Worm (Caenorhabditis elegans) whole organism, late embryonic: Measurements from ENCODE around the gene F49E10.4.

Experiments used
- ceh-18 ChIP-seq: sonication (generic microtip); optimal IDR thresholded peaks from 2 replicates; lab custom pipeline; 2016; ENCODE audit warnings: missing genetic modification characterization, missing compliant biosample characterization
- ceh-45 ChIP-seq: fragments of 200-800 bp; sonication (Bioruptor generic); IDR thresholded peaks from 2 replicates; pipeline ENCODE4 v1.3.6; 2022; ENCODE audit warnings: missing genetic modification reagents, missing genetic modification characterization, missing compliant biosample characterization
- fkh-10 ChIP-seq: fragments of 150-350 bp; optimal IDR thresholded peaks from 2 replicates; lab custom pipeline; 2014; ENCODE audit warnings: missing biosample characterization, missing genetic modification reagents, missing genetic modification characterization
- nhr-11 ChIP-seq: fragments of 150-350 bp; optimal IDR thresholded peaks from 2 replicates; lab custom pipeline; 2014; ENCODE audit warnings: missing biosample characterization, missing genetic modification characterization
- pha-4 ChIP-seq: fragments of 150-350 bp; optimal IDR thresholded peaks from 2 replicates; lab custom pipeline; 2018; ENCODE audit warnings: missing biosample characterization, missing genetic modification reagents, missing genetic modification characterization
- sox-4 ChIP-seq: sonication (generic microtip); optimal IDR thresholded peaks from 2 replicates; lab custom pipeline; 2017; ENCODE audit warnings: mild to moderate bottlenecking, missing genetic modification characterization, inconsistent platforms, missing compliant biosample characterization
- unc-55 ChIP-seq: sonication (generic microtip); optimal IDR thresholded peaks from 2 replicates; lab custom pipeline; 2017; ENCODE audit warnings: missing biosample characterization, missing genetic modification reagents, missing genetic modification characterization

DNA sequence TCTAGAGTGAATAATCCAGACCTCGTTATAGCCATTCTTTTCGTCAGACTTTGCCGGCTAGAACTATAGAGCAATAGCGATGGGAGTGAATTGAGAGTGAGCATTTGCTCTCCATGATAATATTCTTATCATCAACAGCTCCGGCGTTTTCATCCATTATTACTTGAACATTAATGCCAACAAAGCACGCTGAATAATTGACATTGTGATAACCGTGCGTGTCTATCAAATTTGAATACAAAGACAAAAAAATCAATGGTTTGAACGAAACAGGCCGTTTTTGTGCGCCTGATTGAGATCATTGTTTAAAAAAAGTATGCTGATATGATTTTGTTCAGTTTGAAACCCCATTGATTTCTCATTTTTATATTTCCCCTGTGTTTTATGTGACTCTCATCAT is 36.0 kb upstream of the F49E10.4 start, which contains the start of gene dct-11:
- TF ChIP-seq ceh-45 (GFP tag; lab: Robert Waterston, UW) (no peak), fkh-10 (GFP tag; lab: Kevin White, UChicago) (no peak), sox-4 (tag; lab: Kevin White, UChicago) (no peak), nhr-11 (tag; lab: Kevin White, UChicago) (no peak), pha-4 (tag; lab: Kevin White, UChicago) (no peak), ceh-18 (tag; lab: Kevin White, UChicago) (no peak), unc-55 (GFP tag; lab: Kevin White, UChicago) (no peak)
